Worm (Caenorhabditis elegans) whole organism, mixed stage, embryonic: ENCODE results near the gene str-32.

Experiments
- blmp-1 ChIP-seq: fragments of 150-350 bp; optimal IDR thresholded peaks from 2 replicates; lab custom pipeline; 2014; ENCODE audit warnings: missing biosample characterization, missing genetic modification characterization
- ceh-39 ChIP-seq: fragments of 150-350 bp; optimal IDR thresholded peaks from 2 replicates; lab custom pipeline; 2014; ENCODE audit warnings: missing biosample characterization, missing genetic modification characterization
- flh-1 ChIP-seq: fragments of 200-800 bp; sonication (Bioruptor generic); optimal IDR thresholded peaks from 2 replicates; lab custom pipeline; 2018; ENCODE audit warnings: mild to moderate bottlenecking, missing genetic modification characterization, moderate library complexity, missing compliant biosample characterization
- mep-1 ChIP-seq: fragments of 150-350 bp; optimal IDR thresholded peaks from 2 replicates; lab custom pipeline; 2017; ENCODE audit warnings: missing biosample characterization, missing genetic modification reagents, missing genetic modification characterization, inconsistent platforms
- nhr-12 ChIP-seq: fragments of 150-350 bp; optimal IDR thresholded peaks from 2 replicates; lab custom pipeline; 2014; ENCODE audit warnings: missing biosample characterization, missing genetic modification characterization
- nhr-2 ChIP-seq: fragments of 150-350 bp; optimal IDR thresholded peaks from 2 replicates; lab custom pipeline; 2014; ENCODE audit warnings: missing biosample characterization, missing genetic modification characterization
- nhr-237 ChIP-seq: fragments of 150-350 bp; optimal IDR thresholded peaks from 2 replicates; lab custom pipeline; 2014; ENCODE audit warnings: missing biosample characterization, missing genetic modification characterization
- sem-2 ChIP-seq: fragments of 200-800 bp; sonication (Bioruptor generic); optimal IDR thresholded peaks from 2 replicates; lab custom pipeline; 2018; ENCODE audit warnings: mild to moderate bottlenecking, missing genetic modification characterization, missing compliant biosample characterization
- snpc-4 ChIP-seq: fragments of 150-350 bp; optimal IDR thresholded peaks from 2 replicates; lab custom pipeline; 2014; ENCODE audit warnings: missing biosample characterization, missing genetic modification characterization
- unc-62 ChIP-seq: fragments of 150-350 bp; optimal IDR thresholded peaks from 2 replicates; lab custom pipeline; 2014; ENCODE audit warnings: missing biosample characterization, missing genetic modification reagents, missing genetic modification characterization
- ztf-11 ChIP-seq: fragments of 150-350 bp; optimal IDR thresholded peaks from 2 replicates; lab custom pipeline; 2014; ENCODE audit warnings: missing biosample characterization, missing genetic modification characterization

DNA sequence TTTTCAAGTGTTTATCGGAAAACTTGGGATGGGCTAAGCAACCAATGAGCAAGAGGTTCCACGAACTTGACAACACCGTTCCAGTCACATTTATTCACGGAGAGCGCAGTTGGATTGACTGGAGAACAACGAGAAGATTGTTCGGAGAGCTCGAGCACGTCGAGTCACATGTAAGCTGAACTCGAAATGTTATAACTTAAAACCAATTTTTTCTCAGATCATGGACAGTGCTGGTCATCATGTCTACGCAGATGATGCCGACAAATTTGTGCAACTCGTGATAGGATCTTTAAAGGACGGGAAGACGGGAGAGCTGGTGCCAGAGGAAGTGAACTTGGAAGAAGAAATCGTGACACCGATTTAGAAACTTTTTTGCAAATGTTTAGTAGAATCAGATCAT lies 34.8 kb downstream of the str-32 start:
- TF ChIP-seq mep-1 (tag; lab: Kevin White, UChicago) (no peak), ceh-39 (no peak), unc-62 (GFP tag; lab: Kevin White, UChicago) (no peak), sem-2 (no peak), nhr-12 (no peak), blmp-1 (tag; lab: Kevin White, UChicago) (no peak), snpc-4 (tag; lab: Kevin White, UChicago) (no peak), nhr-237 (no peak), nhr-2 (tag; lab: Kevin White, UChicago) (no peak), ztf-11 (tag; lab: Kevin White, UChicago) (no peak), flh-1 (no peak)
